Worm (Caenorhabditis elegans) whole organism, L3 larva: ENCODE measurements around the gene F58F12.3.

Source experiments
- R02D3.7 ChIP-seq: fragments of 150-350 bp; optimal IDR thresholded peaks from 2 replicates; lab custom pipeline; 2014; ENCODE audit warnings: missing biosample characterization, missing genetic modification characterization
- ama-1 ChIP-seq: fragments of 150-350 bp; optimal IDR thresholded peaks from 2 replicates; lab custom pipeline; 2018
- ceh-16 ChIP-seq: sonication (generic microtip); optimal IDR thresholded peaks from 2 replicates; lab custom pipeline; 2017; ENCODE audit warnings: missing biosample characterization, missing genetic modification characterization
- ceh-28 ChIP-seq: fragments of 150-350 bp; optimal IDR thresholded peaks from 2 replicates; lab custom pipeline; 2014; ENCODE audit warnings: missing biosample characterization, missing genetic modification reagents, missing genetic modification characterization
- ceh-82 ChIP-seq: fragments of 150-350 bp; optimal IDR thresholded peaks from 2 replicates; lab custom pipeline; 2014; ENCODE audit warnings: missing biosample characterization, missing genetic modification characterization
- egl-27 ChIP-seq: sonication (generic microtip); optimal IDR thresholded peaks from 4 replicates; lab custom pipeline; 2017; ENCODE audit warnings: missing biosample characterization, missing genetic modification reagents, missing genetic modification characterization
- egl-5 ChIP-seq: fragments of 150-350 bp; optimal IDR thresholded peaks from 2 replicates; lab custom pipeline; 2017; ENCODE audit warnings: missing biosample characterization, missing genetic modification reagents, missing genetic modification characterization, inconsistent platforms
- elt-2 ChIP-seq: sonication (generic microtip); optimal IDR thresholded peaks from 2 replicates; lab custom pipeline; 2016; ENCODE audit warnings: missing genetic modification reagents, mild to moderate bottlenecking, missing genetic modification characterization, missing compliant biosample characterization
- eor-1 ChIP-seq, 2 experiments: fragments of 150-350 bp; optimal IDR thresholded peaks; 2 replicates each; lab custom pipeline; 2014 to 2018; ENCODE audit warnings: missing biosample characterization in 2 of 2, missing genetic modification characterization in 2 of 2
- fkh-10 ChIP-seq: sonication (generic microtip); optimal IDR thresholded peaks from 2 replicates; lab custom pipeline; 2017; ENCODE audit warnings: missing biosample characterization, missing genetic modification reagents, missing genetic modification characterization
- fkh-2 ChIP-seq: fragments of 150-350 bp; optimal IDR thresholded peaks from 2 replicates; lab custom pipeline; 2014; ENCODE audit warnings: missing biosample characterization, missing genetic modification reagents, missing genetic modification characterization
- fos-1 ChIP-seq: fragments of 150-350 bp; optimal IDR thresholded peaks from 2 replicates; lab custom pipeline; 2014; ENCODE audit warnings: missing biosample characterization, missing genetic modification characterization
- lin-15B ChIP-seq: fragments of 150-350 bp; optimal IDR thresholded peaks from 2 replicates; lab custom pipeline; 2014; ENCODE audit warnings: missing biosample characterization, missing genetic modification characterization
- lin-39 ChIP-seq: fragments of 150-350 bp; optimal IDR thresholded peaks from 2 replicates; lab custom pipeline; 2018; ENCODE audit warnings: missing biosample characterization, missing genetic modification reagents, missing genetic modification characterization
- mdl-1 ChIP-seq: fragments of 150-350 bp; optimal IDR thresholded peaks from 2 replicates; lab custom pipeline; 2014; ENCODE audit warnings: missing biosample characterization, missing genetic modification characterization
- nfya-1 ChIP-seq: sonication (generic microtip); optimal IDR thresholded peaks from 2 replicates; lab custom pipeline; 2017; ENCODE audit warnings: missing genetic modification characterization, mild to moderate bottlenecking, missing compliant biosample characterization, antibody characterized with exemption, moderate library complexity; ENCODE audit not compliant: insufficient read depth
- nhr-11 ChIP-seq: fragments of 150-350 bp; optimal IDR thresholded peaks from 2 replicates; lab custom pipeline; 2014; ENCODE audit warnings: missing biosample characterization, missing genetic modification characterization
- nhr-23 ChIP-seq: fragments of 150-350 bp; optimal IDR thresholded peaks from 2 replicates; lab custom pipeline; 2014; ENCODE audit warnings: missing biosample characterization, missing genetic modification reagents, missing genetic modification characterization
- nhr-237 ChIP-seq: fragments of 150-350 bp; optimal IDR thresholded peaks from 2 replicates; lab custom pipeline; 2014; ENCODE audit warnings: missing biosample characterization, missing genetic modification characterization
- nhr-25 ChIP-seq: sonication (generic microtip); optimal IDR thresholded peaks from 2 replicates; lab custom pipeline; 2017; ENCODE audit warnings: missing biosample characterization, missing genetic modification characterization
- nhr-28 ChIP-seq: fragments of 150-350 bp; optimal IDR thresholded peaks from 2 replicates; lab custom pipeline; 2014; ENCODE audit warnings: missing biosample characterization, missing genetic modification characterization
- nhr-67 ChIP-seq: fragments of 150-350 bp; optimal IDR thresholded peaks from 2 replicates; lab custom pipeline; 2014; ENCODE audit warnings: missing biosample characterization, missing genetic modification characterization
- nhr-77 ChIP-seq: fragments of 150-350 bp; optimal IDR thresholded peaks from 2 replicates; lab custom pipeline; 2014; ENCODE audit warnings: missing biosample characterization, missing genetic modification characterization
- pha-4 ChIP-seq: fragments of 150-350 bp; optimal IDR thresholded peaks from 2 replicates; lab custom pipeline; 2014; ENCODE audit warnings: missing biosample characterization, missing genetic modification reagents, missing genetic modification characterization
- pqm-1 ChIP-seq: fragments of 150-350 bp; optimal IDR thresholded peaks from 2 replicates; lab custom pipeline; 2017; ENCODE audit warnings: missing biosample characterization, missing genetic modification characterization, inconsistent platforms
- sea-2 ChIP-seq: fragments of 150-350 bp; sonication (generic microtip); optimal IDR thresholded peaks from 4 replicates; lab custom pipeline; 2014; ENCODE audit warnings: missing biosample characterization, missing genetic modification reagents, missing genetic modification characterization
- tbx-2 ChIP-seq: sonication (generic microtip); optimal IDR thresholded peaks from 2 replicates; lab custom pipeline; 2016; ENCODE audit warnings: mild to moderate bottlenecking, missing genetic modification characterization, missing compliant biosample characterization
- unc-39 ChIP-seq: sonication (generic microtip); optimal IDR thresholded peaks from 4 replicates; lab custom pipeline; 2017; ENCODE audit warnings: missing biosample characterization, missing genetic modification characterization
- zag-1 ChIP-seq: fragments of 150-350 bp; optimal IDR thresholded peaks from 2 replicates; lab custom pipeline; 2014; ENCODE audit warnings: missing biosample characterization, missing genetic modification characterization
- ztf-11 ChIP-seq: fragments of 150-350 bp; optimal IDR thresholded peaks from 2 replicates; lab custom pipeline; 2014; ENCODE audit warnings: missing biosample characterization, missing genetic modification characterization
- ztf-4 ChIP-seq: fragments of 150-350 bp; optimal IDR thresholded peaks from 2 replicates; lab custom pipeline; 2014; ENCODE audit warnings: missing biosample characterization, missing genetic modification characterization

Gene F58F12.3

ce11 chrII:6409098-6409497, 18.0 kb upstream of the F58F12.3 start:
- TF ChIP-seq nhr-25 (tag; lab: Kevin White, UChicago) (peak; percentile 37), ama-1 (lab: Kevin White, UChicago) (peak; percentile 24), ceh-16 (tag; lab: Kevin White, UChicago) (no peak)
- TF ChIP-seq, all 47 proteins: peak for 2

ce11 chrII:6407279-6407678, 16.2 kb upstream of the F58F12.3 start, which contains the start of gene spp-11:
spp-11 (minus strand) TSS chrII:6407379.
- TF ChIP-seq pqm-1 = no peak
- no peak for TF ChIP-seq egl-5 (tag; lab: Kevin White, UChicago)
- TF ChIP-seq fkh-2 (tag; lab: Kevin White, UChicago) = no peak
- no peak for TF ChIP-seq nhr-28 (tag; lab: Kevin White, UChicago)
- no peak for TF ChIP-seq R02D3.7 (tag; lab: Kevin White, UChicago)
- TF ChIP-seq tbx-2 (tag; lab: Kevin White, UChicago) = no peak
- no peak for TF ChIP-seq egl-27
- TF ChIP-seq eor-1 (tag; optimal IDR thresholded peaks at IDR 0.05; lab: Kevin White, UChicago) = no peak
- no peak for TF ChIP-seq nhr-237

- TF ChIP-seq pha-4 (peak; percentile 61), sea-2 (GFP tag; lab: Kevin White, UChicago) (no peak), elt-2 (tag; lab: Kevin White, UChicago) (peak; percentile 46)
Observed at ce11 chrII:6403233-6403632, 12.1 kb upstream of the F58F12.3 start, which contains the start of gene T25D10.1. T25D10.1 (plus strand) TSS chrII:6403401.

- TF ChIP-seq lin-15B (tag; lab: Kevin White, UChicago) (no peak), nhr-77 (tag; lab: Kevin White, UChicago) (no peak), nfya-1 (tag; lab: Kevin White, UChicago) (no peak), nhr-11 (tag; lab: Kevin White, UChicago) (no peak), elt-2 (tag; lab: Kevin White, UChicago) (no peak), fos-1 (tag; lab: Kevin White, UChicago) (no peak), mdl-1 (tag; lab: Kevin White, UChicago) (no peak)
Observed at ce11 chrII:6401649-6402048, 10.6 kb upstream of the F58F12.3 start, which contains the start of gene btb-2. btb-2 (plus strand) TSS chrII:6401949.

ce11 chrII:6398406-6398805, 7.3 kb upstream of the F58F12.3 start, which contains the start of gene zig-10:
zig-10 (plus strand) TSS chrII:6398706.
- no peak for TF ChIP-seq ceh-82 (tag; lab: Kevin White, UChicago)
- no peak for TF ChIP-seq egl-27
- TF ChIP-seq ztf-11 (tag; lab: Kevin White, UChicago) = no peak
- no peak for TF ChIP-seq fkh-10 (GFP tag; lab: Kevin White, UChicago)
- no peak for TF ChIP-seq sea-2 (GFP tag; lab: Kevin White, UChicago)
- TF ChIP-seq nhr-237 = no peak
- TF ChIP-seq zag-1 (tag; lab: Kevin White, UChicago) = no peak
- TF ChIP-seq nhr-28 (tag; lab: Kevin White, UChicago) = no peak
- no peak for TF ChIP-seq unc-39 (tag; lab: Kevin White, UChicago)
- no peak for TF ChIP-seq egl-5 (tag; lab: Kevin White, UChicago)
- TF ChIP-seq fos-1 (tag; lab: Kevin White, UChicago) = no peak
- TF ChIP-seq fkh-2 (tag; lab: Kevin White, UChicago) = no peak
- TF ChIP-seq ceh-28 = no peak
- TF ChIP-seq eor-1 (tag; optimal IDR thresholded peaks at IDR 0.05; lab: Kevin White, UChicago) = no peak
- no peak for TF ChIP-seq nhr-11 (tag; lab: Kevin White, UChicago)
- no peak for TF ChIP-seq nhr-25 (tag; lab: Kevin White, UChicago)
- no peak for TF ChIP-seq pha-4
- no peak for TF ChIP-seq nhr-23
- no peak for TF ChIP-seq nhr-67 (tag; lab: Kevin White, UChicago)
- no peak for TF ChIP-seq ztf-4 (tag; lab: Kevin White, UChicago)

- TF ChIP-seq lin-39 (tag; lab: Kevin White, UChicago) (peak; percentile 50), nhr-11 (tag; lab: Kevin White, UChicago) (no peak)
Observed at ce11 chrII:6394037-6394436, 2.9 kb upstream of the F58F12.3 start.
